Fruit fly (Drosophila melanogaster) whole organism, prepupa: ENCODE measurements around the gene Exo84.

Experiments used
- CG10631 ChIP-seq: fragments of 200-800 bp; sonication (Bioruptor generic); optimal IDR thresholded peaks from 2 replicates; lab custom pipeline; 2016; ENCODE audit warnings: missing biosample characterization, missing genetic modification characterization
- CG10669 ChIP-seq: fragments of 200-800 bp; sonication (Bioruptor generic); optimal IDR thresholded peaks from 3 replicates; lab custom pipeline; 2018; ENCODE audit warnings: missing biosample characterization, mild to moderate bottlenecking, missing genetic modification characterization, moderate library complexity
- CG11294 ChIP-seq: fragments of 200-800 bp; sonication (Bioruptor generic); IDR thresholded peaks from 2 replicates; pipeline ENCODE4 v1.3.6; 2022; ENCODE audit warnings: missing biosample characterization, missing genetic modification characterization
- CG11762 ChIP-seq: fragments of 200-800 bp; sonication (Bioruptor generic); optimal IDR thresholded peaks from 3 replicates; lab custom pipeline; 2016; ENCODE audit warnings: missing biosample characterization, missing genetic modification characterization; ENCODE audit not compliant: insufficient read depth
- CG11902 ChIP-seq: fragments of 200-800 bp; sonication (Bioruptor generic); optimal IDR thresholded peaks from 3 replicates; lab custom pipeline; 2016; ENCODE audit warnings: missing biosample characterization, missing genetic modification characterization
- CG16779 ChIP-seq: fragments of 200-800 bp; sonication (Bioruptor generic); optimal IDR thresholded peaks from 3 replicates; lab custom pipeline; 2017; ENCODE audit warnings: missing biosample characterization, mild to moderate bottlenecking, missing genetic modification characterization
- CG3032 ChIP-seq: fragments of 200-800 bp; optimal IDR thresholded peaks from 2 replicates; lab custom pipeline; 2019; ENCODE audit warnings: missing biosample characterization, mild to moderate bottlenecking, missing genetic modification characterization, moderate library complexity
- CG31627 ChIP-seq: fragments of 200-800 bp; sonication (Bioruptor generic); optimal IDR thresholded peaks from 3 replicates; lab custom pipeline; 2016; ENCODE audit warnings: missing biosample characterization, missing genetic modification characterization
- CG32006 ChIP-seq: fragments of 200-800 bp; sonication (Bioruptor generic); optimal IDR thresholded peaks from 3 replicates; lab custom pipeline; 2017; ENCODE audit warnings: missing biosample characterization, mild to moderate bottlenecking, missing genetic modification characterization
- CG3919 ChIP-seq: fragments of 200-800 bp; sonication (Bioruptor generic); optimal IDR thresholded peaks from 3 replicates; lab custom pipeline; 2016; ENCODE audit warnings: missing biosample characterization, missing genetic modification characterization
- CG4318 ChIP-seq: fragments of 200-800 bp; sonication (Bioruptor generic); optimal IDR thresholded peaks from 3 replicates; lab custom pipeline; 2017; ENCODE audit warnings: missing biosample characterization, mild to moderate bottlenecking, missing genetic modification characterization
- CG6163 ChIP-seq: fragments of 200-800 bp; sonication (Bioruptor generic); IDR thresholded peaks from 3 replicates; pipeline ENCODE4 v1.3.6; 2022; ENCODE audit warnings: missing biosample characterization, missing genetic modification characterization
- CG6276 ChIP-seq: fragments of 200-800 bp; sonication (Bioruptor generic); optimal IDR thresholded peaks from 2 replicates; lab custom pipeline; 2017; ENCODE audit warnings: missing biosample characterization, mild to moderate bottlenecking, missing genetic modification characterization
- CG6792 ChIP-seq: fragments of 200-800 bp; sonication (Bioruptor generic); optimal IDR thresholded peaks from 3 replicates; lab custom pipeline; 2016; ENCODE audit warnings: missing biosample characterization, missing genetic modification characterization
- CG6808 ChIP-seq: fragments of 200-800 bp; sonication (Bioruptor generic); optimal IDR thresholded peaks from 3 replicates; lab custom pipeline; 2017; ENCODE audit warnings: missing biosample characterization, missing genetic modification characterization, mild to moderate bottlenecking, moderate library complexity, missing genetic modification reagents
- CG6854 ChIP-seq: fragments of 200-800 bp; sonication (Bioruptor generic); optimal IDR thresholded peaks from 2 replicates; lab custom pipeline; 2017; ENCODE audit warnings: missing biosample characterization, mild to moderate bottlenecking, missing genetic modification characterization
- CG7368 ChIP-seq: fragments of 200-800 bp; sonication (Bioruptor generic); optimal IDR thresholded peaks from 3 replicates; lab custom pipeline; 2016; ENCODE audit warnings: missing biosample characterization, missing genetic modification characterization
- CG8119 ChIP-seq: fragments of 200-800 bp; sonication (Bioruptor generic); IDR thresholded peaks from 3 replicates; pipeline ENCODE4 v1.3.6; 2022; ENCODE audit warnings: missing biosample characterization, missing genetic modification characterization
- CG8319 ChIP-seq: fragments of 200-800 bp; sonication (Bioruptor generic); optimal IDR thresholded peaks from 3 replicates; lab custom pipeline; 2016; ENCODE audit warnings: missing biosample characterization, missing genetic modification characterization
- CG9139 ChIP-seq: fragments of 200-800 bp; sonication (Bioruptor generic); optimal IDR thresholded peaks from 3 replicates; lab custom pipeline; 2017; ENCODE audit warnings: missing biosample characterization, mild to moderate bottlenecking, missing genetic modification characterization
- Eip75B ChIP-seq: fragments of 200-800 bp; sonication (Bioruptor generic); optimal IDR thresholded peaks from 3 replicates; lab custom pipeline; 2016; ENCODE audit warnings: missing biosample characterization, missing genetic modification characterization
- Ets21C ChIP-seq: fragments of 200-800 bp; sonication (Bioruptor generic); optimal IDR thresholded peaks from 3 replicates; lab custom pipeline; 2016; ENCODE audit warnings: missing biosample characterization, missing genetic modification characterization
- Ets96B ChIP-seq: fragments of 200-800 bp; optimal IDR thresholded peaks from 2 replicates; lab custom pipeline; 2019; ENCODE audit warnings: missing biosample characterization, mild to moderate bottlenecking, missing genetic modification characterization, moderate library complexity
- Gug ChIP-seq: fragments of 200-800 bp; sonication (Bioruptor generic); IDR thresholded peaks from 2 replicates; pipeline ENCODE4 v1.3.6; 2022; ENCODE audit warnings: missing biosample characterization, missing genetic modification characterization
- Hr38 ChIP-seq: sonication (Bioruptor generic); optimal IDR thresholded peaks from 2 replicates; lab custom pipeline; 2016; ENCODE audit warnings: missing biosample characterization, missing genetic modification characterization
- Hr39 ChIP-seq: fragments of 200-800 bp; sonication (Bioruptor generic); optimal IDR thresholded peaks from 2 replicates; lab custom pipeline; 2016; ENCODE audit warnings: missing biosample characterization, missing genetic modification characterization
- Met ChIP-seq: fragments of 200-800 bp; sonication (Bioruptor generic); optimal IDR thresholded peaks from 3 replicates; lab custom pipeline; 2016; ENCODE audit warnings: missing biosample characterization, missing genetic modification characterization
- OdsH ChIP-seq: fragments of 200-800 bp; sonication (Bioruptor generic); optimal IDR thresholded peaks from 3 replicates; lab custom pipeline; 2016; ENCODE audit warnings: missing biosample characterization, missing genetic modification characterization
- Smox ChIP-seq: fragments of 200-800 bp; sonication (Bioruptor generic); optimal IDR thresholded peaks from 3 replicates; lab custom pipeline; 2016; ENCODE audit warnings: missing biosample characterization, missing genetic modification characterization
- Sox102F ChIP-seq: fragments of 200-800 bp; sonication (Bioruptor generic); optimal IDR thresholded peaks from 2 replicates; lab custom pipeline; 2016; ENCODE audit warnings: missing biosample characterization, mild to moderate bottlenecking, missing genetic modification characterization
- Sox14 ChIP-seq: fragments of 200-800 bp; sonication (Bioruptor generic); optimal IDR thresholded peaks from 3 replicates; lab custom pipeline; 2016; ENCODE audit warnings: missing biosample characterization, missing genetic modification characterization
- Sox15 ChIP-seq: fragments of 200-800 bp; sonication (Bioruptor generic); optimal IDR thresholded peaks from 3 replicates; lab custom pipeline; 2016; ENCODE audit warnings: missing biosample characterization, missing genetic modification characterization
- acj6 ChIP-seq: fragments of 200-800 bp; sonication (Bioruptor generic); optimal IDR thresholded peaks from 3 replicates; lab custom pipeline; 2016; ENCODE audit warnings: missing biosample characterization, missing genetic modification characterization
- dac ChIP-seq: fragments of 200-800 bp; sonication (Bioruptor generic); optimal IDR thresholded peaks from 2 replicates; lab custom pipeline; 2017; ENCODE audit warnings: missing biosample characterization, mild to moderate bottlenecking, missing genetic modification characterization
- esn ChIP-seq: fragments of 200-800 bp; sonication (Bioruptor generic); optimal IDR thresholded peaks from 2 replicates; lab custom pipeline; 2016; ENCODE audit warnings: missing biosample characterization, mild to moderate bottlenecking, missing genetic modification characterization, moderate library complexity
- fd85E ChIP-seq: fragments of 200-800 bp; sonication (Bioruptor generic); optimal IDR thresholded peaks from 3 replicates; lab custom pipeline; 2016; ENCODE audit warnings: missing biosample characterization, missing genetic modification characterization
- lz ChIP-seq: fragments of 200-800 bp; sonication (Bioruptor generic); optimal IDR thresholded peaks from 3 replicates; lab custom pipeline; 2016; ENCODE audit warnings: missing biosample characterization, missing genetic modification characterization
- pdm3 ChIP-seq: fragments of 200-800 bp; sonication (Bioruptor generic); optimal IDR thresholded peaks from 3 replicates; lab custom pipeline; 2016; ENCODE audit warnings: missing biosample characterization, missing genetic modification characterization
- spab ChIP-seq: fragments of 200-800 bp; sonication (Bioruptor generic); optimal IDR thresholded peaks from 2 replicates; lab custom pipeline; 2017; ENCODE audit warnings: missing biosample characterization, mild to moderate bottlenecking, missing genetic modification characterization, missing genetic modification reagents
- ss ChIP-seq, 2 experiments: fragments of 200-800 bp; sonication (Bioruptor generic); optimal IDR thresholded peaks; 2 replicates in 1 of 2; 3 replicates in 1 of 2; lab custom pipeline; 2017 to 2018; ENCODE audit warnings: mild to moderate bottlenecking in 2 of 2, missing biosample characterization in 2 of 2, missing genetic modification characterization in 2 of 2, moderate library complexity in 1 of 2
- svp ChIP-seq: fragments of 200-800 bp; sonication (Bioruptor generic); peaks from one replicate; lab custom pipeline; 2016; ENCODE audit warnings: missing biosample characterization, missing genetic modification characterization
- vri ChIP-seq: fragments of 200-800 bp; sonication (Bioruptor generic); optimal IDR thresholded peaks from 3 replicates; lab custom pipeline; 2016; ENCODE audit warnings: missing biosample characterization, mild to moderate bottlenecking, missing genetic modification characterization

The Exo84 gene

DNA sequence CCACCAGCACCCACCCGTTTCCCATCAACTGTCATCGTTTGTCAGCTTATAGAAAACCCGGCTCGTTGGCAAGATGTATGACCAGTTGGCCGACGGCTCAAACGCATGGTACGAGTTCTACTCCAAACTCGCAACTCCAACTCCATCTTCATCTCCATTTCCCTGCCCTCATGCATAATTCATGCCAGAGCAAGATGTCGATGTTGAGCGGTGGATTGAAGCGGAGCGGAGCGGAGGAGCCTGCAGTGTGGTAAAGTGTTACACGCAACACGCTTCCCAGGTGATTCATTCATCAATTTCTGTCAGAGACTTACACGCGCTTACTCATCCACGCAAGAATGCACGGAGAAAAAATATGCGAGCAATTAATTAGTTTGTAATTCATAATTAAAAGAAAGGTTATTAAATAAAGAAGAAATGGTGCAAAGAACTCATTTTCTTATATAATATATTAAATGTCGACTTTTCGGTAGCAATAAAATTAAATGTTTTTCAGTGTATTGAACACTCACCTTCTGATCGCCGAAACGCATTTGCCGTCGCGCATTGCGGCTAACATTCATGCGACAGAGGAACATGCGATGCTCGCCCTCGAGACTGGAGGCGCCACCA lies 29.4 kb upstream of the Exo84 start (continued):
- peak; percentile 76 for TF ChIP-seq CG32006 (GFP tag; lab: Kevin White, UChicago)
- TF ChIP-seq Hr39 (GFP tag; lab: Kevin White, UChicago): peak; percentile 62
- peak; percentile 67 for TF ChIP-seq CG6854 (GFP tag; lab: Kevin White, UChicago)
- TF ChIP-seq fd85E: no peak
- TF ChIP-seq Ets96B (tag; lab: Kevin White, UChicago): peak; percentile 76
- TF ChIP-seq acj6: peak; percentile 81
- no peak for TF ChIP-seq CG11294 (GFP tag; lab: Robert Waterston, UW)
- TF ChIP-seq dac (GFP tag; lab: Kevin White, UChicago): peak; percentile 19
- TF ChIP-seq Sox15: peak; percentile 19
- TF ChIP-seq CG7368 (GFP tag; lab: Kevin White, UChicago): peak; percentile 56
- peak; percentile 73 for TF ChIP-seq CG10669
- TF ChIP-seq OdsH (GFP tag; lab: Kevin White, UChicago): peak; percentile 80
- TF ChIP-seq ss (GFP tag; optimal IDR thresholded peaks at IDR 0.05; lab: Kevin White, UChicago): peak; percentile 74 to 96
- peak; percentile 81 for TF ChIP-seq Eip75B
- TF ChIP-seq svp (GFP tag; lab: Kevin White, UChicago): peak; percentile 90
- peak; percentile 10 for TF ChIP-seq CG4318 (GFP tag; lab: Kevin White, UChicago)
- TF ChIP-seq lz (GFP tag; lab: Kevin White, UChicago): peak; percentile 78
- TF ChIP-seq vri (GFP tag; lab: Kevin White, UChicago): peak; percentile 50
- peak; percentile 35 for TF ChIP-seq CG11902 (GFP tag; lab: Kevin White, UChicago)
- TF ChIP-seq esn: peak; percentile 83
- TF ChIP-seq CG10631 (GFP tag; lab: Kevin White, UChicago): peak; percentile 77
- TF ChIP-seq CG6808 (GFP tag; lab: Kevin White, UChicago): peak; percentile 80
- peak; percentile 78 for TF ChIP-seq CG8119
- peak; percentile 82 for TF ChIP-seq CG3032 (tag; lab: Kevin White, UChicago)
- peak; percentile 49 for TF ChIP-seq Gug (GFP tag; lab: Robert Waterston, UW)
- TF ChIP-seq Sox14 (GFP tag; lab: Kevin White, UChicago): peak; percentile 58
- TF ChIP-seq CG3919 (GFP tag; lab: Kevin White, UChicago): peak; percentile 81
- peak; percentile 52 for TF ChIP-seq CG16779 (tag; lab: Kevin White, UChicago)
- peak; percentile 53 for TF ChIP-seq CG6276 (GFP tag; lab: Kevin White, UChicago)
- peak; percentile 52 for TF ChIP-seq CG8319 (GFP tag; lab: Kevin White, UChicago)
- no peak for TF ChIP-seq Hr38 (GFP tag; lab: Kevin White, UChicago)
- TF ChIP-seq spab (GFP tag; lab: Kevin White, UChicago): peak; percentile 70
- TF ChIP-seq Ets21C (GFP tag; lab: Kevin White, UChicago): peak; percentile 51
- peak; percentile 75 for TF ChIP-seq Smox (GFP tag; lab: Kevin White, UChicago)
- peak; percentile 69 for TF ChIP-seq CG31627
- TF ChIP-seq Met (GFP tag; lab: Kevin White, UChicago): peak; percentile 83
- TF ChIP-seq CG11762 (GFP tag; lab: Kevin White, UChicago): peak; percentile 61
- TF ChIP-seq pdm3: peak; percentile 72
- peak; percentile 55 for TF ChIP-seq CG9139 (GFP tag; lab: Kevin White, UChicago)
- peak; percentile 73 for TF ChIP-seq CG6792 (GFP tag; lab: Kevin White, UChicago)
- peak; percentile 80 for TF ChIP-seq Sox102F (GFP tag; lab: Kevin White, UChicago)
- TF ChIP-seq CG6163 (GFP tag; lab: Robert Waterston, UW): peak; percentile 86
